Worm (Caenorhabditis elegans) whole organism, early embryonic: ENCODE results near the gene F20C5.11.

ENCODE experiments used
- B0310.2 ChIP-seq: sonication (generic microtip); optimal IDR thresholded peaks from 2 replicates; lab custom pipeline; 2016; ENCODE audit warnings: mild to moderate bottlenecking, missing genetic modification characterization, missing compliant biosample characterization
- F13C5.2 ChIP-seq: sonication (generic microtip); optimal IDR thresholded peaks from 2 replicates; lab custom pipeline; 2017; ENCODE audit warnings: mild to moderate bottlenecking, missing genetic modification characterization, inconsistent platforms, missing compliant biosample characterization
- aly-1 ChIP-seq: sonication (generic microtip); optimal IDR thresholded peaks from 2 replicates; lab custom pipeline; 2016; ENCODE audit warnings: missing genetic modification characterization, missing compliant biosample characterization
- ama-1 ChIP-seq: fragments of 150-350 bp; optimal IDR thresholded peaks from 2 replicates; lab custom pipeline; 2014
- ceh-13 ChIP-seq: fragments of 200-800 bp; sonication (Bioruptor generic); optimal IDR thresholded peaks from 2 replicates; lab custom pipeline; 2018; ENCODE audit warnings: mild to moderate bottlenecking, missing genetic modification characterization, missing compliant biosample characterization
- ceh-36 ChIP-seq: sonication (generic microtip); optimal IDR thresholded peaks from 2 replicates; lab custom pipeline; 2016; ENCODE audit warnings: missing genetic modification characterization, inconsistent platforms, missing compliant biosample characterization
- ets-7 ChIP-seq: sonication (generic microtip); optimal IDR thresholded peaks from 2 replicates; lab custom pipeline; 2016; ENCODE audit warnings: missing genotype, missing genetic modification characterization, missing compliant biosample characterization
- flt-1 ChIP-seq: fragments of 200-800 bp; sonication (Bioruptor generic); IDR thresholded peaks from 2 replicates; pipeline ENCODE4 v1.3.6; 2022; ENCODE audit warnings: missing genetic modification characterization, missing compliant biosample characterization
- hmbx-1 ChIP-seq: sonication (generic microtip); optimal IDR thresholded peaks from 2 replicates; lab custom pipeline; 2016; ENCODE audit warnings: mild to moderate bottlenecking, missing genetic modification characterization, missing compliant biosample characterization
- hmg-4 ChIP-seq: fragments of 200-800 bp; sonication (Bioruptor generic); optimal IDR thresholded peaks from 2 replicates; lab custom pipeline; 2018; ENCODE audit warnings: mild to moderate bottlenecking, missing genetic modification characterization, missing compliant biosample characterization
- hnd-1 ChIP-seq: sonication (generic microtip); optimal IDR thresholded peaks from 2 replicates; lab custom pipeline; 2016; ENCODE audit warnings: missing genetic modification characterization, missing compliant biosample characterization
- pes-1 ChIP-seq: fragments of 200-800 bp; sonication (Bioruptor generic); IDR thresholded peaks from 2 replicates; pipeline ENCODE4 v1.3.6; 2022; ENCODE audit warnings: missing genetic modification reagents, missing genetic modification characterization, missing compliant biosample characterization
- scrt-1 ChIP-seq: fragments of 200-800 bp; sonication (Bioruptor generic); IDR thresholded peaks from 2 replicates; pipeline ENCODE4 v1.3.6; 2022; ENCODE audit warnings: missing genetic modification characterization, missing compliant biosample characterization
- sea-1 ChIP-seq: fragments of 200-800 bp; sonication (Bioruptor generic); conservative IDR thresholded peaks from 2 replicates; pipeline ENCODE4 v1.3.6; 2022; ENCODE audit warnings: missing genetic modification characterization, missing compliant biosample characterization
- tbx-11 ChIP-seq: fragments of 200-800 bp; sonication (Bioruptor generic); IDR thresholded peaks from 2 replicates; pipeline ENCODE4 v1.3.6; 2022; ENCODE audit warnings: missing genetic modification characterization, missing compliant biosample characterization
- tbx-37 ChIP-seq: fragments of 200-800 bp; sonication (Bioruptor generic); conservative IDR thresholded peaks from 2 replicates; pipeline ENCODE4 v1.3.6; 2022; ENCODE audit warnings: missing genetic modification reagents, missing genetic modification characterization, missing compliant biosample characterization
- tra-4 ChIP-seq: sonication (generic microtip); optimal IDR thresholded peaks from 2 replicates; lab custom pipeline; 2017; ENCODE audit warnings: missing genetic modification characterization, missing compliant biosample characterization

Gene F20C5.11

ce11 chrIV:8761896-8762295 lies at the start of gene F20C5.11, which contains the start of gene klp-11:
F20C5.11 (minus strand) TSS chrIV:8761996.
klp-11 (minus strand) TSS chrIV:8762066.
- TF ChIP-seq ama-1 = no peak

- TF ChIP-seq hmg-4 (GFP tag; lab: Kevin White, UChicago) = no peak
- TF ChIP-seq ama-1 = no peak
- TF ChIP-seq tra-4 (tag; lab: Kevin White, UChicago) = no peak
- no peak for TF ChIP-seq ceh-36
- TF ChIP-seq scrt-1 = no peak
- TF ChIP-seq B0310.2 (tag; lab: Kevin White, UChicago) = no peak
- no peak for TF ChIP-seq hnd-1
- TF ChIP-seq pes-1 (GFP tag; lab: Robert Waterston, UW) = no peak
- TF ChIP-seq tbx-37 (GFP tag; lab: Robert Waterston, UW) = no peak
Observed at ce11 chrIV:8807327-8807726, 45.5 kb upstream of the F20C5.11 start.

ce11 chrIV:8798255-8798654 lies 36.5 kb upstream of the F20C5.11 start, which contains the start of gene clec-182:
clec-182 (minus strand) TSS chrIV:8798355.
- TF ChIP-seq tbx-11 (GFP tag; lab: Robert Waterston, UW) = no peak
- TF ChIP-seq flt-1 (GFP tag; lab: Robert Waterston, UW) = no peak
- no peak for TF ChIP-seq pes-1 (GFP tag; lab: Robert Waterston, UW)
- no peak for TF ChIP-seq ama-1
- no peak for TF ChIP-seq hnd-1

- TF ChIP-seq pes-1 (GFP tag; lab: Robert Waterston, UW) (no peak), ets-7 (tag; lab: Kevin White, UChicago) (no peak), ceh-36 (no peak), hmg-4 (GFP tag; lab: Kevin White, UChicago) (no peak), hmbx-1 (tag; lab: Kevin White, UChicago) (no peak), B0310.2 (tag; lab: Kevin White, UChicago) (no peak), ceh-13 (GFP tag; lab: Kevin White, UChicago) (no peak), F13C5.2 (no peak), ama-1 (no peak), flt-1 (GFP tag; lab: Robert Waterston, UW) (no peak), tbx-37 (GFP tag; lab: Robert Waterston, UW) (no peak), tra-4 (tag; lab: Kevin White, UChicago) (no peak), scrt-1 (no peak), sea-1 (GFP tag; lab: Robert Waterston, UW) (no peak), tbx-11 (GFP tag; lab: Robert Waterston, UW) (no peak), aly-1 (no peak), hnd-1 (no peak)
Observed at ce11 chrIV:8796246-8796645, 34.5 kb upstream of the F20C5.11 start.

- TF ChIP-seq hnd-1 (no peak), flt-1 (GFP tag; lab: Robert Waterston, UW) (no peak), F13C5.2 (no peak), aly-1 (no peak), ceh-36 (no peak), hmg-4 (GFP tag; lab: Kevin White, UChicago) (no peak)
Observed at ce11 chrIV:8794895-8795665, 33.3 kb upstream of the F20C5.11 start.

ce11 chrIV:8793223-8793622 lies 31.4 kb upstream of the F20C5.11 start:
- TF ChIP-seq hnd-1 = no peak
- no peak for TF ChIP-seq scrt-1
- TF ChIP-seq tbx-11 (GFP tag; lab: Robert Waterston, UW) = no peak
- no peak for TF ChIP-seq sea-1 (GFP tag; lab: Robert Waterston, UW)
- TF ChIP-seq hmg-4 (GFP tag; lab: Kevin White, UChicago) = no peak
- no peak for TF ChIP-seq ceh-36
- no peak for TF ChIP-seq tbx-37 (GFP tag; lab: Robert Waterston, UW)
- TF ChIP-seq F13C5.2 = no peak
- no peak for TF ChIP-seq ama-1
- no peak for TF ChIP-seq pes-1 (GFP tag; lab: Robert Waterston, UW)
- no peak for TF ChIP-seq flt-1 (GFP tag; lab: Robert Waterston, UW)
- no peak for TF ChIP-seq ets-7 (tag; lab: Kevin White, UChicago)

ce11 chrIV:8792808-8793207 lies 31.0 kb upstream of the F20C5.11 start, which contains the start of gene C33D9.3:
C33D9.3 (minus strand) TSS chrIV:8792908.
- TF ChIP-seq ama-1 (no peak), flt-1 (GFP tag; lab: Robert Waterston, UW) (no peak), aly-1 (no peak), scrt-1 (no peak), F13C5.2 (no peak), ceh-13 (GFP tag; lab: Kevin White, UChicago) (no peak), B0310.2 (tag; lab: Kevin White, UChicago) (no peak), hnd-1 (no peak), sea-1 (GFP tag; lab: Robert Waterston, UW) (no peak), tbx-37 (GFP tag; lab: Robert Waterston, UW) (no peak), ceh-36 (no peak), ets-7 (tag; lab: Kevin White, UChicago) (no peak), hmbx-1 (tag; lab: Kevin White, UChicago) (no peak), hmg-4 (GFP tag; lab: Kevin White, UChicago) (no peak), tra-4 (tag; lab: Kevin White, UChicago) (no peak), tbx-11 (GFP tag; lab: Robert Waterston, UW) (no peak), pes-1 (GFP tag; lab: Robert Waterston, UW) (no peak)

ce11 chrIV:8790144-8790543 lies 28.3 kb upstream of the F20C5.11 start, which contains the start of gene sru-35:
sru-35 (minus strand) TSS chrIV:8790244.
- TF ChIP-seq F13C5.2 (no peak), ama-1 (no peak), scrt-1 (no peak), B0310.2 (tag; lab: Kevin White, UChicago) (no peak), ceh-13 (GFP tag; lab: Kevin White, UChicago) (no peak), tbx-11 (GFP tag; lab: Robert Waterston, UW) (no peak), ceh-36 (no peak), hmg-4 (GFP tag; lab: Kevin White, UChicago) (no peak), hnd-1 (no peak), tbx-37 (GFP tag; lab: Robert Waterston, UW) (no peak), ets-7 (tag; lab: Kevin White, UChicago) (no peak), sea-1 (GFP tag; lab: Robert Waterston, UW) (no peak), aly-1 (no peak), hmbx-1 (tag; lab: Kevin White, UChicago) (no peak), flt-1 (GFP tag; lab: Robert Waterston, UW) (no peak), tra-4 (tag; lab: Kevin White, UChicago) (no peak), pes-1 (GFP tag; lab: Robert Waterston, UW) (no peak)
